Worm (Caenorhabditis elegans) whole organism, L3 larva: Measurements from ENCODE around the gene F47F2.1.

Experiments used
- R02D3.7 ChIP-seq: fragments of 150-350 bp; optimal IDR thresholded peaks from 2 replicates; lab custom pipeline; 2014; ENCODE audit warnings: missing biosample characterization, missing genetic modification characterization
- aly-2 ChIP-seq: fragments of 150-350 bp; optimal IDR thresholded peaks from 2 replicates; lab custom pipeline; 2014; ENCODE audit warnings: missing biosample characterization, missing genetic modification characterization
- egl-27 ChIP-seq: sonication (generic microtip); optimal IDR thresholded peaks from 4 replicates; lab custom pipeline; 2017; ENCODE audit warnings: missing biosample characterization, missing genetic modification reagents, missing genetic modification characterization
- elt-2 ChIP-seq: sonication (generic microtip); optimal IDR thresholded peaks from 2 replicates; lab custom pipeline; 2016; ENCODE audit warnings: missing genetic modification reagents, mild to moderate bottlenecking, missing genetic modification characterization, missing compliant biosample characterization
- mdl-1 ChIP-seq: fragments of 150-350 bp; optimal IDR thresholded peaks from 2 replicates; lab custom pipeline; 2014; ENCODE audit warnings: missing biosample characterization, missing genetic modification characterization
- nfya-1 ChIP-seq: sonication (generic microtip); optimal IDR thresholded peaks from 2 replicates; lab custom pipeline; 2017; ENCODE audit warnings: missing genetic modification characterization, mild to moderate bottlenecking, missing compliant biosample characterization, antibody characterized with exemption, moderate library complexity; ENCODE audit not compliant: insufficient read depth
- nhr-12 ChIP-seq: fragments of 150-350 bp; optimal IDR thresholded peaks from 2 replicates; lab custom pipeline; 2014; ENCODE audit warnings: missing biosample characterization, missing genetic modification characterization
- nhr-76 ChIP-seq: fragments of 150-350 bp; sonication (generic microtip); optimal IDR thresholded peaks from 5 replicates; lab custom pipeline; 2014; ENCODE audit warnings: missing biosample characterization, missing genetic modification characterization
- nhr-77 ChIP-seq: fragments of 150-350 bp; optimal IDR thresholded peaks from 2 replicates; lab custom pipeline; 2014; ENCODE audit warnings: missing biosample characterization, missing genetic modification characterization
- sea-2 ChIP-seq: fragments of 150-350 bp; sonication (generic microtip); optimal IDR thresholded peaks from 4 replicates; lab custom pipeline; 2014; ENCODE audit warnings: missing biosample characterization, missing genetic modification reagents, missing genetic modification characterization
- tbx-2 ChIP-seq: sonication (generic microtip); optimal IDR thresholded peaks from 2 replicates; lab custom pipeline; 2016; ENCODE audit warnings: mild to moderate bottlenecking, missing genetic modification characterization, missing compliant biosample characterization
- zag-1 ChIP-seq: fragments of 150-350 bp; optimal IDR thresholded peaks from 2 replicates; lab custom pipeline; 2014; ENCODE audit warnings: missing biosample characterization, missing genetic modification characterization
- ztf-4 ChIP-seq: fragments of 150-350 bp; optimal IDR thresholded peaks from 2 replicates; lab custom pipeline; 2014; ENCODE audit warnings: missing biosample characterization, missing genetic modification characterization

DNA sequence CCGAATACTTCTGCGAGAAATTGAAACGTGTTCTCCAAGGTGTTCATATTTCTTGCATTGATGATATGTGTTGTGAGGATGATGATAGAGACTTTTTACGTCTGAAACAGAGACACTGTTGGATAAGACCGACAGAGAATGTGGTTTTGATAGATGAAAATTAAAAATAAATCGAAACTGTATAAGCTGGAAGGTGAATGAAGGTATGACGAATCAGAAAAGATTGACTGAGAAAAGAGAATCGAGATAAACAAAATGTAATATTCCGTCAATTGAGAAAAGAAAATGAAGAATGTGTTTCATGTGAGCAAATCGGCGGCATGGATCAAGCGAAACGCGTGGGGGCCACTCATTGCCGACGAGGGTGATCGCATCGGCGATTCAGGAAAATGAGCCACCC, 20.6 kb upstream of the F47F2.1 start, which contains the start of gene ceh-18:
- TF ChIP-seq nhr-76 (tag; lab: Kevin White, UChicago) (no peak), nfya-1 (tag; lab: Kevin White, UChicago) (no peak), nhr-12 (tag; lab: Kevin White, UChicago) (no peak), R02D3.7 (no peak), elt-2 (no peak), tbx-2 (tag; lab: Kevin White, UChicago) (no peak), sea-2 (GFP tag; lab: Kevin White, UChicago) (no peak), zag-1 (no peak), egl-27 (tag; lab: Kevin White, UChicago) (no peak), aly-2 (no peak), mdl-1 (tag; lab: Kevin White, UChicago) (no peak), nhr-77 (no peak), ztf-4 (tag; lab: Kevin White, UChicago) (no peak)
